Worm (Caenorhabditis elegans): ENCODE data around the gene mms-19.

Gene mms-19

DNA sequence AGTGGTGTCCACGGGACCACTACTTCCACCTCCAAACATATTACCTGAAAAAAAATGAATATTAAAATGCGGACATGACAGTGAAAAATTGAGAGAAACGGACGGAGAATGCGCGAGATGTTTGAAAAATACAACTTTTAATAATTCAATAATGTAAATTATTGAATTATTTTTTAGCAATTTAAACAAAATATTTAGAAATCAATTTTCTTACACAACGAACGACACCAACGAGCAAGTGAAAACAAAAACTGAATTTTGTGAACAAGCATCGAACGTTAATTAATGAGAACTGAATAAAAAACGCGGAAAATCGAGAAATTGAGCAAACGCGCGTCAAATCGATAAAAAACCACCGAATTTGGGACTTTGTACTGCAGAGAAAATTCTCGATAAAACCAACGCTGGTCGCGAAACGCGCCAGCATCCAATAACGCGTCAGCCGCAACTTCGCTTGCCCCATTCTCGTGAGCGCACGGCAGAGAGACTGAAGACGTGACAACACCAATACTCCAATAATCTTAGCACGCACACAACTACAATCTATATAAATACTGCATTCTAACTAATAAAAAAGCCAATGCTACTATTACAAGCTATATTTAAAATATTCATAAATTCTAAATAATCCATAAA lies 9.2 kb upstream of the mms-19 start, which contains the start of the genes dnj-19 and nhr-47 (continued):
- TF ChIP-seq rec-8 (tag; optimal IDR thresholded peaks at IDR 0.05) (no peak), gei-17 (GFP tag; optimal IDR thresholded peaks at IDR 0.05) (peak; percentile 50), athp-1 (tag; optimal IDR thresholded peaks at IDR 0.05) (peak; percentile 85), zfh-2 (GFP tag; conservative IDR thresholded peaks at IDR 0.05) (no peak; the same call in 1 of the 2 replicates), mxl-1 (tag; optimal IDR thresholded peaks at IDR 0.05) (no peak), nhr-27 (tag; optimal IDR thresholded peaks at IDR 0.05) (peak; percentile 30), nhr-90 (tag; optimal IDR thresholded peaks at IDR 0.05) (no peak), F37B4.10 (GFP tag; IDR thresholded peaks at IDR 0.05) (no peak), ceh-40 (GFP tag; IDR thresholded peaks at IDR 0.05) (no peak), lin-35 (GFP tag; optimal IDR thresholded peaks at IDR 0.05) (peak in 2 of 3 experiments; percentile 38 to 92), cebp-1 (GFP tag; IDR thresholded peaks at IDR 0.05) (peak; percentile 53), cebp-1 (tag; optimal IDR thresholded peaks at IDR 0.05) (peak; percentile 89), lsl-1 (GFP tag; optimal IDR thresholded peaks at IDR 0.05) (peak; percentile 78), lag-1 (GFP tag; IDR thresholded peaks at IDR 0.05) (no peak), aptf-3 (GFP tag; IDR thresholded peaks at IDR 0.05) (no peak), him-1 (tag; optimal IDR thresholded peaks at IDR 0.05) (peak; percentile 36), hmg-20 (GFP tag; IDR thresholded peaks at IDR 0.05) (peak; percentile 88), F49E8.2 (tag; optimal IDR thresholded peaks at IDR 0.05; ENCODE audit: insufficient read depth) (peak; percentile 58), Y67H2A.10 (GFP tag; conservative IDR thresholded peaks at IDR 0.05) (peak; percentile 70)

DNA sequence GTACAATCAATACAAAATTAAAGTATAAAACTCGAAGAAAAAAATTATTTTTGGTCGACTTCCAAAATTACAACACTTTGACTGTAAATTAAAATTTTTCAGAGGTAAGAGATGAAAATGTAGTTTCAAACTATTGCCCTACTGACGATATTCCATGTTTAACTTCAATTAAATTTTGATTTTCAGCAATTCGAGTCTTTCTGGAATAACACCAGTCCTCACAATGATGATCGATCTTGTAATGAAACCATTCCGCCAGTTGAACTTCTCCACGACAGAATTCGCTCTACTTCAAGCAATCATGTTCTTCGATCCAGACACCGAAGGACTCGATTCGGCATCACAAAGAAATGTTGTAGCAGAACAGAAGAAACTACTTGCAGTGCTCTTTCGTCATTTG lies 5.0 kb upstream of the mms-19 start:
- TF ChIP-seq Y95B8A.8 (GFP tag; IDR thresholded peaks at IDR 0.05) (no peak), egl-44 (GFP tag; IDR thresholded peaks at IDR 0.05) (no peak), bed-1 (GFP tag; IDR thresholded peaks at IDR 0.05) (no peak), B0261.1 (tag; optimal IDR thresholded peaks at IDR 0.05) (no peak), nfya-2 (GFP tag; IDR thresholded peaks at IDR 0.05) (no peak), ceh-27 (GFP tag; optimal IDR thresholded peaks at IDR 0.05) (no peak), madf-6 (GFP tag; IDR thresholded peaks at IDR 0.05) (no peak), aptf-2 (GFP tag; conservative IDR thresholded peaks at IDR 0.05) (no peak), lsl-1 (GFP tag; optimal IDR thresholded peaks at IDR 0.05) (no peak), bed-2 (GFP tag; IDR thresholded peaks at IDR 0.05) (no peak), pbrm-1 (GFP tag; IDR thresholded peaks at IDR 0.05) (no peak), efl-1 (GFP tag; optimal IDR thresholded peaks at IDR 0.05) (no peak)

ce11 chrV:5509966-5510365 lies 4.2 kb upstream of the mms-19 start:
- TF ChIP-seq ztf-18 (tag; optimal IDR thresholded peaks at IDR 0.05) (peak; percentile 31), nhr-80 (tag; optimal IDR thresholded peaks at IDR 0.05) (peak; percentile 78), nhr-27 (tag; optimal IDR thresholded peaks at IDR 0.05) (no peak)

- peak; percentile 8 for TF ChIP-seq nhr-80 (tag; optimal IDR thresholded peaks at IDR 0.05)
- no peak for TF ChIP-seq lin-26 (GFP tag; IDR thresholded peaks at IDR 0.05)
Observed at ce11 chrV:5511720-5512119, 2.4 kb upstream of the mms-19 start.

Measured in whole organism, young adult.